Worm (Caenorhabditis elegans) whole organism, early embryonic: ENCODE measurements around the gene col-114.

Experiments
- B0310.2 ChIP-seq: sonication (generic microtip); optimal IDR thresholded peaks from 2 replicates; lab custom pipeline; 2016; ENCODE audit warnings: mild to moderate bottlenecking, missing genetic modification characterization, missing compliant biosample characterization
- F13C5.2 ChIP-seq: sonication (generic microtip); optimal IDR thresholded peaks from 2 replicates; lab custom pipeline; 2017; ENCODE audit warnings: mild to moderate bottlenecking, missing genetic modification characterization, inconsistent platforms, missing compliant biosample characterization
- aly-1 ChIP-seq: sonication (generic microtip); optimal IDR thresholded peaks from 2 replicates; lab custom pipeline; 2016; ENCODE audit warnings: missing genetic modification characterization, missing compliant biosample characterization
- ama-1 ChIP-seq: fragments of 150-350 bp; optimal IDR thresholded peaks from 2 replicates; lab custom pipeline; 2014
- ceh-13 ChIP-seq: fragments of 200-800 bp; sonication (Bioruptor generic); optimal IDR thresholded peaks from 2 replicates; lab custom pipeline; 2018; ENCODE audit warnings: mild to moderate bottlenecking, missing genetic modification characterization, missing compliant biosample characterization
- ceh-36 ChIP-seq: sonication (generic microtip); optimal IDR thresholded peaks from 2 replicates; lab custom pipeline; 2016; ENCODE audit warnings: missing genetic modification characterization, inconsistent platforms, missing compliant biosample characterization
- ets-7 ChIP-seq: sonication (generic microtip); optimal IDR thresholded peaks from 2 replicates; lab custom pipeline; 2016; ENCODE audit warnings: missing genotype, missing genetic modification characterization, missing compliant biosample characterization
- flt-1 ChIP-seq: fragments of 200-800 bp; sonication (Bioruptor generic); IDR thresholded peaks from 2 replicates; pipeline ENCODE4 v1.3.6; 2022; ENCODE audit warnings: missing genetic modification characterization, missing compliant biosample characterization
- hmbx-1 ChIP-seq: sonication (generic microtip); optimal IDR thresholded peaks from 2 replicates; lab custom pipeline; 2016; ENCODE audit warnings: mild to moderate bottlenecking, missing genetic modification characterization, missing compliant biosample characterization
- hmg-4 ChIP-seq: fragments of 200-800 bp; sonication (Bioruptor generic); optimal IDR thresholded peaks from 2 replicates; lab custom pipeline; 2018; ENCODE audit warnings: mild to moderate bottlenecking, missing genetic modification characterization, missing compliant biosample characterization
- hnd-1 ChIP-seq: sonication (generic microtip); optimal IDR thresholded peaks from 2 replicates; lab custom pipeline; 2016; ENCODE audit warnings: missing genetic modification characterization, missing compliant biosample characterization
- pes-1 ChIP-seq: fragments of 200-800 bp; sonication (Bioruptor generic); IDR thresholded peaks from 2 replicates; pipeline ENCODE4 v1.3.6; 2022; ENCODE audit warnings: missing genetic modification reagents, missing genetic modification characterization, missing compliant biosample characterization
- scrt-1 ChIP-seq: fragments of 200-800 bp; sonication (Bioruptor generic); IDR thresholded peaks from 2 replicates; pipeline ENCODE4 v1.3.6; 2022; ENCODE audit warnings: missing genetic modification characterization, missing compliant biosample characterization
- sea-1 ChIP-seq: fragments of 200-800 bp; sonication (Bioruptor generic); conservative IDR thresholded peaks from 2 replicates; pipeline ENCODE4 v1.3.6; 2022; ENCODE audit warnings: missing genetic modification characterization, missing compliant biosample characterization
- tbx-11 ChIP-seq: fragments of 200-800 bp; sonication (Bioruptor generic); IDR thresholded peaks from 2 replicates; pipeline ENCODE4 v1.3.6; 2022; ENCODE audit warnings: missing genetic modification characterization, missing compliant biosample characterization
- tbx-37 ChIP-seq: fragments of 200-800 bp; sonication (Bioruptor generic); conservative IDR thresholded peaks from 2 replicates; pipeline ENCODE4 v1.3.6; 2022; ENCODE audit warnings: missing genetic modification reagents, missing genetic modification characterization, missing compliant biosample characterization
- tra-4 ChIP-seq: sonication (generic microtip); optimal IDR thresholded peaks from 2 replicates; lab custom pipeline; 2017; ENCODE audit warnings: missing genetic modification characterization, missing compliant biosample characterization

Gene col-114

DNA sequence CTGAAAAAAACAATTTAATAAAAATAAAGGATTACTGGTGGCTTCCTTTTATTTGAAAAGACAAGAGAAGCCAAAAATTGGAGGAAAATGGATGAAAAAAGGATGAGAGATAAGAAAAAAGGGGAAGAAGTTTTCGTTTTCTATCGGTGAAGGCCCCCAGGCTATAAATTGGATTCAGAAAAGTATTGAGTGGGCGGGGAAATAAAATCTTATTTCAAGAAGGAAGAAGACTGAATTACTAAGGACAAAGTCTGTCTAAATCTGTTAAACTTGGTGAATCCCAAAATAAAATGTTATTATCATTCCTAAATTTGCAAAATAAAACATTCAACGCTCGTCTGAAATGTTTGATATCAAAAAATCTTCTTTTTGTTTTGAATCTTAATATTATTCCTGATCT, 24.4 kb downstream of the col-114 start:
- TF ChIP-seq ceh-13 (GFP tag; lab: Kevin White, UChicago) (no peak), F13C5.2 (tag; lab: Kevin White, UChicago) (no peak), tra-4 (tag; lab: Kevin White, UChicago) (no peak), tbx-37 (GFP tag; lab: Robert Waterston, UW) (no peak), scrt-1 (GFP tag; lab: Robert Waterston, UW) (no peak), aly-1 (no peak), flt-1 (GFP tag; lab: Robert Waterston, UW) (no peak), ceh-36 (no peak), ets-7 (tag; lab: Kevin White, UChicago) (no peak), ama-1 (lab: Kevin White, UChicago) (no peak), sea-1 (GFP tag; lab: Robert Waterston, UW) (no peak), hmg-4 (no peak), hnd-1 (tag; lab: Kevin White, UChicago) (no peak), hmbx-1 (no peak), B0310.2 (tag; lab: Kevin White, UChicago) (no peak), tbx-11 (GFP tag; lab: Robert Waterston, UW) (no peak), pes-1 (no peak)

DNA sequence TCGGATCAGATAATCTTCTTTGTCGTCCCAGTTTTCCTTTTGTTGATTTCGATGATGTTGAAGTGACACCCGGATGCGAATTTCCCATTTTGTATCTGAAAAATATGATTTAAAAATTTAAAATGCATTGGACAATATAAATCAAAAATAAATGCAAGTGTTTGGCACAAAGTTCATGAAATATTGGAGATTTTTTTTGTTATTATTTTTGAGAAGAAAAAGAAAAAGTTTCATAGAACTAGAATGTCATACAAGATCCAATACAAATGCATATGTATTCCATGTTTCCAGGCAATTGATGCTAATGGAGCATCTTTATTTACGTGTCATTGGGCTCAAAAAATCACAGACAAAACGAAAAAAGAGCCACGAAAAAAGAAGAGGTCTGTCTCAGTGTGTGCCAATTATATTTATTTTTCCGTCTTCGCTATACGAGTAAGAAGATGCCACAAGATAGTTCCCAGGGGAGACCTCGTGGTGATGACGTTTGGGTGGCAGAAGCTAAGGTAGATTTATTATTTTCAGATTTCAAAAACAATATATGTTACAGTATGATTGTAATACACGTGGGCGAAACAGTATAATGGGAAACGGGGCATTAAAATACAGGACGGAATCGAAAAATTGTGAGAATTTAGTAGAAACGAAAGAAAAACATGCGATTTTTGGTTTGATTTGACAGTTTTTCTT, 26.9 kb downstream of the col-114 start, which contains the start of the genes glb-23 and R13A1.1:
Gene glb-23 (minus strand): TSS at position 101 of the 690 bp plus-strand sequence.
Gene R13A1.1 (plus strand): TSS at position 640 of the 690 bp plus-strand sequence.
- no peak for TF ChIP-seq ets-7 (tag; lab: Kevin White, UChicago)
- no peak for TF ChIP-seq sea-1 (GFP tag; lab: Robert Waterston, UW)
- TF ChIP-seq ceh-36 = no peak
- TF ChIP-seq B0310.2 (tag; lab: Kevin White, UChicago) = no peak
- no peak for TF ChIP-seq ama-1 (lab: Kevin White, UChicago)
- no peak for TF ChIP-seq hmg-4
- no peak for TF ChIP-seq tbx-37 (GFP tag; lab: Robert Waterston, UW)

DNA sequence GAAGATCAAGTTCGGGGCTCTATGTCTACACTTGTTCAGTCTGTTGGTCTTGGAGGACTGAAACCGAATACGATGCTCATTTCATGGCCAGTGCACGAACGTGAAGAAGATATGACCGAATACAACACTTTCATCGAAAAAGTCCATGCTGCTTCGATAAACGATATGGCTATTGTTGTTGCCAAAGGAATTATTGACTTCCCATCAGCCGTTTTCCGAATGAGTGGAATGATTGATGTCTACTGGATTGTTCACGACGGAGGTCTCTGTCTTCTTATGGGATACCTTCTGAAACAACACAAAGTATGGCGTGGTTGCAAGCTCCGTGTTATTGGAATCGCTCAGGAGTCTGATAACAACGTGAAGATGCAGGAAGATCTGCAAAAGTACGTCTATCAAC, 30.2 kb downstream of the col-114 start:
- no peak for TF ChIP-seq ceh-13 (GFP tag; lab: Kevin White, UChicago)
- TF ChIP-seq ama-1 (lab: Kevin White, UChicago) = no peak
- TF ChIP-seq F13C5.2 (tag; lab: Kevin White, UChicago) = no peak
- TF ChIP-seq aly-1 = no peak

DNA sequence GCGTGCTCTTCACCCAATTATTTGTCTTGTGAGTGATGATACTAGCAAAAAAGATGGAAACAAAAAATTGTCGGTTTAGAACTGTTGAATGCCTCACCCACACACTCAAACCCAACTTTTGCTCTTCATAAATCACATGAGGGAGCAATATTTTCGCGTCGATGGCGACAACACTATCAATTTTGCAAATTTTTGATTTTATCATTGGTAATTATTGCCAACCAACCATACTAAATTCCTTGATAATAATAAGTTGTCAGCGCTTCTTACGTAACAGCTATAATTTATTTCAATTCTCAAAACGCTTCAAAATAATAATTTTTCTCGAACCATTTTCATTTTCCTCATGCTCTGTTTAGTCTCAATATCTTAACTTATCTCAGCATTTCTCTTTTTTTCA, 33.7 kb downstream of the col-114 start:
- TF ChIP-seq F13C5.2 (tag; lab: Kevin White, UChicago) (no peak), tbx-11 (GFP tag; lab: Robert Waterston, UW) (no peak), flt-1 (GFP tag; lab: Robert Waterston, UW) (no peak), ets-7 (tag; lab: Kevin White, UChicago) (no peak), pes-1 (no peak), hnd-1 (tag; lab: Kevin White, UChicago) (no peak), ama-1 (lab: Kevin White, UChicago) (no peak), ceh-13 (GFP tag; lab: Kevin White, UChicago) (no peak), aly-1 (no peak), tbx-37 (GFP tag; lab: Robert Waterston, UW) (no peak), B0310.2 (tag; lab: Kevin White, UChicago) (no peak)

DNA sequence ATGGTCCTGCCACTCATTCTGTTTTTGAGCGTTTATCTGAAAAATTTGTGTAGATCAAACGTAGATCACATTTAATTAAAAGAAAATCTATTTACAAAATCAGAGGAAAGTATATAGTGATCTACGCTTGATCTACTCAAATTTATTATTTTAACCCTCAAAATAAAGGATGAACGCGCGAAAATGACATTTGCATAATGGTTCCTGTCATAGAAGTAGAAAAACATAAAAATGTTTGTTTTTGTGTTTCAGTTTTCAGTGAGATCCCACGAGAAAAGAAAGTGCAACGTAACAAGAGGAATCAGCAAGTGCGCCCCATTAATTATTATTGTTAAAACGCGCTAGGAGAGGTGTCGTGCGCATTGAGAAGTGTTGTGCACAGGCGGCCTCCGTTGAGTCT, 35.1 kb downstream of the col-114 start:
- TF ChIP-seq tbx-11 (GFP tag; lab: Robert Waterston, UW) = no peak
- TF ChIP-seq hmg-4 = no peak
- TF ChIP-seq ama-1 (lab: Kevin White, UChicago) = no peak
- TF ChIP-seq sea-1 (GFP tag; lab: Robert Waterston, UW) = no peak
- no peak for TF ChIP-seq B0310.2 (tag; lab: Kevin White, UChicago)
- TF ChIP-seq tbx-37 (GFP tag; lab: Robert Waterston, UW) = no peak
- TF ChIP-seq hnd-1 (tag; lab: Kevin White, UChicago) = no peak

DNA sequence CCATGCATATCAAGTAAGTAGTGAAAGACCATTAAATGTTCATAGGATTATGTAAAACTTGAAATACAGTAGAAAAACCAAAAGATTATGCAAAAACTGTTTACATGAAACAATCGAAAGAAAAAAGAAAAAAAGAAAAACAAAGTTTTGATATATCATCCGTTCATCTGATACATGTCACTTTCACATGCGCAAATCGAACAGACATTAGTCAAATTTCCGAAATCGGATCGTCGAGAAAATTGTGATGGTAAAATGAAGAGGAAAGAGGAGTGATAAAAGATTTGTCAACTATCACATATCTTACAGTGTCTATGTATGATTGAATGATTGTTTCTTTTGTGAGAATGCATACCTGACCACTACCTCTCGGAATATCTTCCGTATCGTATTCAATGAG, 37.5 kb downstream of the col-114 start:
- TF ChIP-seq sea-1 (GFP tag; lab: Robert Waterston, UW) (no peak), tbx-11 (GFP tag; lab: Robert Waterston, UW) (no peak), tbx-37 (GFP tag; lab: Robert Waterston, UW) (no peak), tra-4 (tag; lab: Kevin White, UChicago) (no peak), aly-1 (no peak)

- no peak for TF ChIP-seq ceh-13 (GFP tag; lab: Kevin White, UChicago)
- no peak for TF ChIP-seq scrt-1 (GFP tag; lab: Robert Waterston, UW)
- TF ChIP-seq tra-4 (tag; lab: Kevin White, UChicago) = no peak
- no peak for TF ChIP-seq tbx-37 (GFP tag; lab: Robert Waterston, UW)
- no peak for TF ChIP-seq tbx-11 (GFP tag; lab: Robert Waterston, UW)
- no peak for TF ChIP-seq flt-1 (GFP tag; lab: Robert Waterston, UW)
- TF ChIP-seq hmg-4 = no peak
- no peak for TF ChIP-seq F13C5.2 (tag; lab: Kevin White, UChicago)
- TF ChIP-seq ama-1 (lab: Kevin White, UChicago) = no peak
- TF ChIP-seq ceh-36 = no peak
Observed at ce11 chrIV:7205969-7206368, 40.5 kb downstream of the col-114 start, which contains the start of gene kcc-1. kcc-1 (plus strand) TSS chrIV:7206269.

ce11 chrIV:7203696-7204095, 42.8 kb downstream of the col-114 start, which contains the start of gene R13A1.3:
R13A1.3 (plus strand) TSS chrIV:7203996.
- TF ChIP-seq hmbx-1 (no peak), F13C5.2 (tag; lab: Kevin White, UChicago) (no peak), tbx-37 (GFP tag; lab: Robert Waterston, UW) (no peak), B0310.2 (tag; lab: Kevin White, UChicago) (no peak), pes-1 (no peak), ceh-13 (GFP tag; lab: Kevin White, UChicago) (no peak), hmg-4 (no peak), tbx-11 (GFP tag; lab: Robert Waterston, UW) (no peak)
